Fruit fly (Drosophila melanogaster): Measurements from ENCODE around the gene TSG101.

Gene TSG101

DNA sequence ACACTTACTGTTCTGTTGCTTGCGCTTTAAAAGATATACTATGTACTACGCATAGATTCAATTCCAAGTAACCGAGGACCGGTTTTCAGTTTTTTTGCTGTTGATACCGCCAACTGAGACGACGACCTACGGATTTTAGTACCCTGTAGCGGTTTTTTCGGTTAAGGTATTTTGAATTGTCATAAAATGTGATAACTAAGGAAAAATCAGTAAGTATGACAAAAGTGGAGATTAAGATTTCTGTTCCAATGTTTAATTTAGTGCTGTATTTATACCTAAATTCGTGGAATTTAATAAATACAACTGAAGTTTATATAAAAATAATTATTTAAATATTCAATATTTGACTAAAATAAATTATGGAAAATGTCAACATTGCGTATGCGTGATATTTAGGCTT, 39.0 kb downstream of the TSG101 start (continued):
- TF ChIP-seq CG17361 (GFP tag; IDR thresholded peaks at IDR 0.05) (0 out of 3 replicates have a peak, but pooled peaks have one; percentile 22), Hr51 (GFP tag; optimal IDR thresholded peaks at IDR 0.05) (peak in 1 of 2 experiments; percentile 50), Doc2 (GFP tag; IDR thresholded peaks at IDR 0.05) (no peak), D19B (GFP tag; optimal IDR thresholded peaks at IDR 0.05) (peak; percentile 64), grau (tag; optimal IDR thresholded peaks at IDR 0.05) (peak; percentile 35), MTF-1 (GFP tag; optimal IDR thresholded peaks at IDR 0.05; ENCODE audit: borderline replicate concordance) (no peak), Lim3 (GFP tag; IDR thresholded peaks at IDR 0.05) (no peak), CG18262 (tag; optimal IDR thresholded peaks at IDR 0.05) (peak; percentile 0), Sox102F (GFP tag; optimal IDR thresholded peaks at IDR 0.05) (peak; percentile 2), CG43689 (GFP tag; IDR thresholded peaks at IDR 0.05) (no peak), CG2120 (GFP tag; optimal IDR thresholded peaks at IDR 0.05) (peak; percentile 33), PHDP (tag; optimal IDR thresholded peaks at IDR 0.05) (peak; percentile 31), Dek (tag; optimal IDR thresholded peaks at IDR 0.05) (peak; percentile 9), CG32532 (GFP tag; IDR thresholded peaks at IDR 0.05) (peak; percentile 15; the same call in 1 of the 2 replicates), CG2712 (tag; optimal IDR thresholded peaks at IDR 0.05) (peak; percentile 11), row (GFP tag; IDR thresholded peaks at IDR 0.05) (peak; percentile 26; the same call in 1 of the 3 replicates), CG9932 (GFP tag; IDR thresholded peaks at IDR 0.05) (peak; percentile 41; the same call in 1 of the 2 replicates), CG4328 (GFP tag; optimal IDR thresholded peaks at IDR 0.05) (no peak)

DNA sequence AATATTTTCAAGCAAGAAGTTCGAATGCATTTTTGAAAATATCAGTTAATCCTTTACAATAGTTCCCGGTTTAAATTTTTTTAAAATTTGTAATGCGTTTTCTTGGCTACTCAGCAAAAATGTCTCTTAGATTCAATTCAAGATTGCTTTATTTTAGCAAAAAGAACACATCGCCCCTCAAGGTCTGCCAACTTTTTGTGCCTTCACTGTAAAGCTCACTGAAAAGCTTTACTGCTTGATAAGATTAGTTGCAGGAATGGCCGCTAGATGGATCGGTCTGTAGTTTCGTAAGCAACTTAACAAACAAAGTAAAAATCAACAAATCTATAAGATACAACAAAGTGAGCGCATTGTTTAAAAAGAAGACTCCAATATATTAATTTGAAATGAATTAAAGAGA, 41.9 kb downstream of the TSG101 start:
- peak; percentile 23; the same call in 1 of the 3 replicates for TF ChIP-seq Opbp (GFP tag; IDR thresholded peaks at IDR 0.05; ENCODE audit: partially characterized antibody)
- peak; percentile 19; the same call in 1 of the 2 replicates for TF ChIP-seq vvl (GFP tag; IDR thresholded peaks at IDR 0.05)
- TF ChIP-seq CG7987 (GFP tag; optimal IDR thresholded peaks at IDR 0.05), result peak; percentile 4
- peak; percentile 15 for TF ChIP-seq CG15514 (GFP tag; optimal IDR thresholded peaks at IDR 0.05)
- peak; percentile 95 for TF ChIP-seq CTCF (GFP tag; optimal IDR thresholded peaks at IDR 0.05)
- TF ChIP-seq CG10979 (tag; optimal IDR thresholded peaks at IDR 0.05), result peak; percentile 98
- TF ChIP-seq Ets65A (GFP tag), result peak; percentile 88
- TF ChIP-seq Deaf1 (tag; optimal IDR thresholded peaks at IDR 0.05), result peak; percentile 1
- peak; percentile 1 for TF ChIP-seq CG2120 (GFP tag; optimal IDR thresholded peaks at IDR 0.05)
- TF ChIP-seq CG31365 (tag; optimal IDR thresholded peaks at IDR 0.05), result peak; percentile 32
- no peak for TF ChIP-seq pnt (GFP tag; optimal IDR thresholded peaks at IDR 0.05)
- no peak for TF ChIP-seq CG8290 (GFP tag; optimal IDR thresholded peaks at IDR 0.05)
- TF ChIP-seq CG8290 (tag; optimal IDR thresholded peaks at IDR 0.05), result peak in 1 of 2 experiments; percentile 43
- 0 out of 2 replicates have a peak, but pooled peaks have one; percentile 32 for TF ChIP-seq Bgb (GFP tag; IDR thresholded peaks at IDR 0.05; ENCODE audit: partially characterized antibody)
- TF ChIP-seq ci (GFP tag; IDR thresholded peaks at IDR 0.05), result peak; percentile 44; the same call in 1 of the 3 replicates
- peak; percentile 94 for TF ChIP-seq CG15073 (GFP tag; optimal IDR thresholded peaks at IDR 0.05)
- TF ChIP-seq otp (GFP tag; IDR thresholded peaks at IDR 0.05), result no peak
- peak; percentile 15 for TF ChIP-seq Meics (GFP tag; optimal IDR thresholded peaks at IDR 0.05)
- peak; percentile 7 for TF ChIP-seq CG2678 (tag; optimal IDR thresholded peaks at IDR 0.05)
- no peak for TF ChIP-seq CG14710 (tag; optimal IDR thresholded peaks at IDR 0.05)
- TF ChIP-seq grn (GFP tag; optimal IDR thresholded peaks at IDR 0.05), result peak; percentile 71
- TF ChIP-seq CG11504 (tag; optimal IDR thresholded peaks at IDR 0.05), result peak; percentile 18
- TF ChIP-seq NfI (GFP tag; optimal IDR thresholded peaks at IDR 0.05), result peak; percentile 32
- peak; percentile 30; the same call in 1 of the 2 replicates for TF ChIP-seq Rfx (GFP tag; IDR thresholded peaks at IDR 0.05)
- TF ChIP-seq HmgZ (tag; optimal IDR thresholded peaks at IDR 0.05), result peak; percentile 7
- no peak for TF ChIP-seq hkb (optimal IDR thresholded peaks at IDR 0.05)
- TF ChIP-seq hkb (GFP tag; IDR thresholded peaks at IDR 0.05), result 0 out of 2 replicates have a peak, but pooled peaks have one; percentile 38
- peak; percentile 0 for TF ChIP-seq stwl (tag; optimal IDR thresholded peaks at IDR 0.05)
- TF ChIP-seq CG11456 (GFP tag; IDR thresholded peaks at IDR 0.05), result no peak
- TF ChIP-seq CG3163 (GFP tag; optimal IDR thresholded peaks at IDR 0.05), result no peak
- TF ChIP-seq sug (tag; optimal IDR thresholded peaks at IDR 0.05), result peak; percentile 1
- TF ChIP-seq Abd-B (GFP tag; optimal IDR thresholded peaks at IDR 0.05), result no peak
- TF ChIP-seq PHDP (tag; optimal IDR thresholded peaks at IDR 0.05), result peak; percentile 4
- no peak for TF ChIP-seq kah (GFP tag; optimal IDR thresholded peaks at IDR 0.05)
- no peak for TF ChIP-seq HmgD (GFP tag; optimal IDR thresholded peaks at IDR 0.05)
